Fruit fly (Drosophila melanogaster): Measurements from ENCODE around the gene PIG-K.

The PIG-K gene

dm6 chrX:2041312-2041918, 32.3 kb upstream of the PIG-K start, which contains the start of gene CG4313 (continued):
- TF ChIP-seq zen2 (GFP tag; IDR thresholded peaks at IDR 0.05; ENCODE audit: partially characterized antibody) (peak; percentile 69; the same call in 1 of the 3 replicates), Dip2 (GFP tag; IDR thresholded peaks at IDR 0.05) (no peak), bowl (GFP tag; IDR thresholded peaks at IDR 0.05) (no peak), Rfx (GFP tag; IDR thresholded peaks at IDR 0.05) (peak; percentile 85), Vsx1 (GFP tag; optimal IDR thresholded peaks at IDR 0.05) (no peak), Xrp1 (GFP tag; IDR thresholded peaks at IDR 0.05) (peak; percentile 67; the same call in 1 of the 2 replicates), CG1233 (GFP tag; optimal IDR thresholded peaks at IDR 0.05) (peak; percentile 70), CG4404 (GFP tag; IDR thresholded peaks at IDR 0.05) (peak; percentile 62), dati (GFP tag; IDR thresholded peaks at IDR 0.05) (no peak), Sin3A (optimal IDR thresholded peaks at IDR 0.05) (peak; percentile 75), fru (optimal IDR thresholded peaks at IDR 0.05) (no peak), CG4854 (GFP tag; optimal IDR thresholded peaks at IDR 0.05) (peak; percentile 39), CG15269 (tag; optimal IDR thresholded peaks at IDR 0.05) (peak; percentile 68), Chrac-16 (GFP tag; optimal IDR thresholded peaks at IDR 0.05) (peak; percentile 63), CG10431 (GFP tag; optimal IDR thresholded peaks at IDR 0.05) (no peak), Ptx1 (GFP tag; IDR thresholded peaks at IDR 0.05) (peak; percentile 76), ssp (GFP tag; IDR thresholded peaks at IDR 0.05) (peak; percentile 75), CG2116 (GFP tag; optimal IDR thresholded peaks at IDR 0.05) (peak; percentile 96), NC2α (GFP tag; optimal IDR thresholded peaks at IDR 0.05) (peak; percentile 1), CG4820 (GFP tag; optimal IDR thresholded peaks at IDR 0.05) (peak; percentile 65), Opbp (GFP tag; IDR thresholded peaks at IDR 0.05; ENCODE audit: partially characterized antibody) (peak; percentile 77), CG10959 (GFP tag; IDR thresholded peaks at IDR 0.05) (no peak; the same call in 1 of the 2 replicates), MESR4 (GFP tag; optimal IDR thresholded peaks at IDR 0.05) (no peak), CG13624 (GFP tag; optimal IDR thresholded peaks at IDR 0.05) (peak; percentile 80), gro (GFP tag; optimal IDR thresholded peaks at IDR 0.05) (peak; percentile 60), CG8089 (GFP tag; optimal IDR thresholded peaks at IDR 0.05) (peak; percentile 29), CG11504 (tag; optimal IDR thresholded peaks at IDR 0.05) (peak; percentile 73), Adf1 (GFP tag; IDR thresholded peaks at IDR 0.05) (0 out of 2 replicates have a peak, but pooled peaks have one; percentile 17), CG18476 (GFP tag; optimal IDR thresholded peaks at IDR 0.05) (peak; percentile 45), CG42726 (GFP tag; IDR thresholded peaks at IDR 0.05; ENCODE audit: partially characterized antibody) (peak; percentile 35; the same call in 1 of the 2 replicates), Dad (GFP tag; optimal IDR thresholded peaks at IDR 0.05) (peak; percentile 35), Bdp1 (GFP tag; optimal IDR thresholded peaks at IDR 0.05) (peak; percentile 48), CG11696 (GFP tag; IDR thresholded peaks at IDR 0.05) (no peak), nau (GFP tag; optimal IDR thresholded peaks at IDR 0.05) (peak; percentile 6), TFAM (GFP tag; optimal IDR thresholded peaks at IDR 0.05) (no peak), Scr (GFP tag; IDR thresholded peaks at IDR 0.05; ENCODE audit: partially characterized antibody) (peak; percentile 94), CG18262 (tag; optimal IDR thresholded peaks at IDR 0.05) (peak; percentile 61), p53 (GFP tag; optimal IDR thresholded peaks at IDR 0.05) (peak; percentile 69), stwl (tag; optimal IDR thresholded peaks at IDR 0.05) (peak; percentile 24), esg (GFP tag; conservative IDR thresholded peaks at IDR 0.05) (peak; percentile 34; the same call in 1 of the 2 replicates), Six4 (GFP tag; optimal IDR thresholded peaks at IDR 0.05) (peak; percentile 58), Meics (GFP tag; optimal IDR thresholded peaks at IDR 0.05) (peak; percentile 73), HHEX (GFP tag; optimal IDR thresholded peaks at IDR 0.05) (peak; percentile 52), CG9932 (GFP tag; IDR thresholded peaks at IDR 0.05) (peak; percentile 87), CG31365 (tag; optimal IDR thresholded peaks at IDR 0.05) (no peak), CG9817 (tag; optimal IDR thresholded peaks at IDR 0.05) (peak; percentile 80), CG3847 (GFP tag; IDR thresholded peaks at IDR 0.05) (peak; percentile 84), her (GFP tag; optimal IDR thresholded peaks at IDR 0.05) (peak; percentile 65), CG3995 (GFP tag; optimal IDR thresholded peaks at IDR 0.05) (peak; percentile 97), grn (GFP tag; optimal IDR thresholded peaks at IDR 0.05) (no peak), Hmr (GFP tag; optimal IDR thresholded peaks at IDR 0.05) (peak; percentile 70)
